Fruit fly (Drosophila melanogaster) whole organism, pupa: ENCODE measurements around the gene Rai1.

Experiments
- CG15710 ChIP-seq: fragments of 200-800 bp; sonication (Bioruptor generic); optimal IDR thresholded peaks from 2 replicates; lab custom pipeline; 2018; ENCODE audit warnings: missing biosample characterization, mild to moderate bottlenecking, missing genetic modification characterization, moderate library complexity
- CG32121 ChIP-seq: fragments of 200-800 bp; sonication (Bioruptor generic); IDR thresholded peaks from 2 replicates; pipeline ENCODE4 v1.3.6; 2022; ENCODE audit warnings: missing biosample characterization, missing genetic modification characterization
- CG34367 ChIP-seq: fragments of 200-800 bp; sonication (Bioruptor generic); optimal IDR thresholded peaks from 2 replicates; lab custom pipeline; 2018; ENCODE audit warnings: missing biosample characterization, mild to moderate bottlenecking, missing genetic modification characterization
- CG4496 ChIP-seq: fragments of 200-800 bp; sonication (Bioruptor generic); IDR thresholded peaks from 3 replicates; pipeline ENCODE4 v1.3.6; 2022; ENCODE audit warnings: missing biosample characterization, missing genetic modification characterization
- CG8159 ChIP-seq: fragments of 200-800 bp; sonication (Bioruptor generic); optimal IDR thresholded peaks from 3 replicates; lab custom pipeline; 2018; ENCODE audit warnings: missing biosample characterization, mild to moderate bottlenecking, missing genetic modification characterization, moderate library complexity
- CG8301 ChIP-seq: fragments of 200-800 bp; sonication (Bioruptor generic); optimal IDR thresholded peaks from 2 replicates; lab custom pipeline; 2018; ENCODE audit warnings: missing biosample characterization, mild to moderate bottlenecking, missing genetic modification characterization
- CG9948 ChIP-seq: fragments of 200-800 bp; sonication (Bioruptor generic); optimal IDR thresholded peaks from 2 replicates; lab custom pipeline; 2018; ENCODE audit warnings: missing biosample characterization, mild to moderate bottlenecking, missing genetic modification characterization, moderate library complexity
- EcR ChIP-seq: fragments of 200-800 bp; sonication (Bioruptor generic); optimal IDR thresholded peaks from 3 replicates; lab custom pipeline; 2019; ENCODE audit warnings: missing biosample characterization, missing genetic modification characterization, mild to moderate bottlenecking, moderate library complexity, missing genetic modification reagents
- Ets98B ChIP-seq: fragments of 200-800 bp; sonication (Bioruptor generic); IDR thresholded peaks from 2 replicates; pipeline ENCODE4 v1.3.6; 2022; ENCODE audit warnings: missing biosample characterization, missing genetic modification characterization

Rai1 gene

dm6 chrX:16757645-16758044 is 45.5 kb downstream of the Rai1 start:
- TF ChIP-seq CG8159 (tag; lab: Kevin White, UChicago) = no peak
- TF ChIP-seq, all 21 proteins: peak for 0

- TF ChIP-seq EcR (GFP tag; lab: Kevin White, UChicago) (no peak), CG8301 (tag; lab: Kevin White, UChicago) (no peak), Ets98B (GFP tag; lab: Robert Waterston, UW) (no peak), CG9948 (no peak), CG34367 (tag; lab: Kevin White, UChicago) (no peak), CG15710 (tag; lab: Kevin White, UChicago) (no peak), CG32121 (GFP tag; lab: Robert Waterston, UW) (no peak), CG4496 (GFP tag; lab: Robert Waterston, UW) (no peak)
Measured at dm6 chrX:16753066-16753465, 50.1 kb downstream of the Rai1 start.
